Fruit fly (Drosophila melanogaster): ENCODE results near the gene Saf6.
A peak's percentile ranks its signal among the peaks of the same experiment; 100 is the strongest.

Gene Saf6

dm6 chr2L:825768-826263 lies 10.1 kb upstream of the Saf6 start, which contains the start of the genes CG3862 and dock (continued):
- no peak for TF ChIP-seq aop (GFP tag; IDR thresholded peaks at IDR 0.05)
- peak; percentile 74 for TF ChIP-seq pho (GFP tag; optimal IDR thresholded peaks at IDR 0.05)
- TF ChIP-seq Abd-B (GFP tag; optimal IDR thresholded peaks at IDR 0.05), result peak; percentile 39
- TF ChIP-seq Sry-β (GFP tag; optimal IDR thresholded peaks at IDR 0.05), result peak; percentile 85
- no peak for TF ChIP-seq Dfd (GFP tag; optimal IDR thresholded peaks at IDR 0.05)
- TF ChIP-seq Optix (GFP tag; IDR thresholded peaks at IDR 0.05), result no peak
- peak; percentile 67 for TF ChIP-seq grn (GFP tag; optimal IDR thresholded peaks at IDR 0.05)
- TF ChIP-seq CG13296 (GFP tag; optimal IDR thresholded peaks at IDR 0.05), result peak; percentile 0
- TF ChIP-seq Hmx (GFP tag; optimal IDR thresholded peaks at IDR 0.05), result no peak
- peak; percentile 13; the same call in 1 of the 3 replicates for TF ChIP-seq so (GFP tag; IDR thresholded peaks at IDR 0.05)
- TF ChIP-seq Hr3 (GFP tag; optimal IDR thresholded peaks at IDR 0.05), result peak; percentile 11
- TF ChIP-seq CG15073 (GFP tag; optimal IDR thresholded peaks at IDR 0.05), result no peak
- TF ChIP-seq CG18262 (tag; optimal IDR thresholded peaks at IDR 0.05), result peak; percentile 12

dm6 chr2L:821986-822711 lies 6.4 kb upstream of the Saf6 start:
- no peak for TF ChIP-seq bcd (GFP tag; optimal IDR thresholded peaks at IDR 0.05)
- TF ChIP-seq CG42726 (GFP tag; IDR thresholded peaks at IDR 0.05; ENCODE audit: partially characterized antibody), result 0 out of 2 replicates have a peak, but pooled peaks have one; percentile 48
- peak in 1 of 2 experiments; percentile 62 for TF ChIP-seq Hr78 (GFP tag; optimal IDR thresholded peaks at IDR 0.05)

dm6 chr2L:821242-821985 lies 5.7 kb upstream of the Saf6 start, which contains the start of gene CG3662:
Gene CG3662 (plus strand): TSS chr2L:821289.
- peak; percentile 97 for TF ChIP-seq MESR4 (GFP tag; optimal IDR thresholded peaks at IDR 0.05)
- no peak for TF ChIP-seq cato (GFP tag; optimal IDR thresholded peaks at IDR 0.05; ENCODE audit: borderline replicate concordance)
- TF ChIP-seq p53 (GFP tag; optimal IDR thresholded peaks at IDR 0.05), result peak; percentile 11
- TF ChIP-seq Oli (tag; optimal IDR thresholded peaks at IDR 0.05), result no peak
- TF ChIP-seq dpn (GFP tag; optimal IDR thresholded peaks at IDR 0.05), result peak in 1 of 2 experiments; percentile 6
- peak; percentile 83 for TF ChIP-seq CG17186 (GFP tag; optimal IDR thresholded peaks at IDR 0.05)
- TF ChIP-seq CG1603 (tag; optimal IDR thresholded peaks at IDR 0.05), result peak; percentile 81
- peak in 1 of 3 experiments; percentile 29 for TF ChIP-seq Stat92E (GFP tag; optimal IDR thresholded peaks at IDR 0.05)
- TF ChIP-seq Jarid2 (GFP tag; optimal IDR thresholded peaks at IDR 0.05), result no peak
- TF ChIP-seq CG13894 (tag; optimal IDR thresholded peaks at IDR 0.05), result peak; percentile 40
- TF ChIP-seq CG32532 (GFP tag; IDR thresholded peaks at IDR 0.05), result no peak
- peak; percentile 16 for TF ChIP-seq bigmax (GFP tag; optimal IDR thresholded peaks at IDR 0.05)
- TF ChIP-seq klu (GFP tag; IDR thresholded peaks at IDR 0.05), result no peak
- no peak for TF ChIP-seq crp (GFP tag; optimal IDR thresholded peaks at IDR 0.05)
- TF ChIP-seq CG34376 (GFP tag; optimal IDR thresholded peaks at IDR 0.05), result peak; percentile 46
- TF ChIP-seq ERR (GFP tag; optimal IDR thresholded peaks at IDR 0.05), result no peak
- peak; percentile 97 for TF ChIP-seq CG13624 (GFP tag; optimal IDR thresholded peaks at IDR 0.05)
- peak; percentile 87 for TF ChIP-seq CG4617 (GFP tag; optimal IDR thresholded peaks at IDR 0.05; ENCODE audit: borderline replicate concordance)
- TF ChIP-seq CG14710 (tag; optimal IDR thresholded peaks at IDR 0.05), result peak; percentile 63
- TF ChIP-seq gsb-n (tag; optimal IDR thresholded peaks at IDR 0.05), result no peak
- TF ChIP-seq CG12769 (tag; optimal IDR thresholded peaks at IDR 0.05), result no peak
- peak; percentile 65 for TF ChIP-seq CG2116 (GFP tag; optimal IDR thresholded peaks at IDR 0.05)
- TF ChIP-seq CG12236 (GFP tag; optimal IDR thresholded peaks at IDR 0.05), result no peak
- no peak for TF ChIP-seq chif (GFP tag; optimal IDR thresholded peaks at IDR 0.05)
- TF ChIP-seq CG1832 (GFP tag; optimal IDR thresholded peaks at IDR 0.05), result no peak
- peak; percentile 95 for TF ChIP-seq pzg (GFP tag; optimal IDR thresholded peaks at IDR 0.05)
- TF ChIP-seq bbx (GFP tag; IDR thresholded peaks at IDR 0.05; ENCODE audit: partially characterized antibody), result peak; percentile 33; the same call in 1 of the 2 replicates
